Worm (Caenorhabditis elegans): ENCODE data around the gene Y39E4B.10.

ce11 chrIII:13169464-13169966 is 16.9 kb upstream of the Y39E4B.10 start, which contains the start of the genes snpc-1.2 and Y39E4B.5:
- TF ChIP-seq ama-1 (optimal IDR thresholded peaks at IDR 0.05) (no peak), nhr-237 (tag; optimal IDR thresholded peaks at IDR 0.05) (no peak), nhr-12 (tag; optimal IDR thresholded peaks at IDR 0.05) (no peak), nhr-25 (tag; optimal IDR thresholded peaks at IDR 0.05) (no peak), lsy-2 (tag; optimal IDR thresholded peaks at IDR 0.05) (no peak)
